Worm (Caenorhabditis elegans) whole organism, L2 larva: Measurements from ENCODE around the gene nlp-11.

Experiments
- R02D3.7 ChIP-seq: fragments of 150-350 bp; optimal IDR thresholded peaks from 2 replicates; lab custom pipeline; 2014; ENCODE audit warnings: missing biosample characterization, missing genetic modification characterization
- nhr-23 ChIP-seq: fragments of 150-350 bp; optimal IDR thresholded peaks from 2 replicates; lab custom pipeline; 2014; ENCODE audit warnings: missing biosample characterization, missing genetic modification reagents, missing genetic modification characterization

DNA sequence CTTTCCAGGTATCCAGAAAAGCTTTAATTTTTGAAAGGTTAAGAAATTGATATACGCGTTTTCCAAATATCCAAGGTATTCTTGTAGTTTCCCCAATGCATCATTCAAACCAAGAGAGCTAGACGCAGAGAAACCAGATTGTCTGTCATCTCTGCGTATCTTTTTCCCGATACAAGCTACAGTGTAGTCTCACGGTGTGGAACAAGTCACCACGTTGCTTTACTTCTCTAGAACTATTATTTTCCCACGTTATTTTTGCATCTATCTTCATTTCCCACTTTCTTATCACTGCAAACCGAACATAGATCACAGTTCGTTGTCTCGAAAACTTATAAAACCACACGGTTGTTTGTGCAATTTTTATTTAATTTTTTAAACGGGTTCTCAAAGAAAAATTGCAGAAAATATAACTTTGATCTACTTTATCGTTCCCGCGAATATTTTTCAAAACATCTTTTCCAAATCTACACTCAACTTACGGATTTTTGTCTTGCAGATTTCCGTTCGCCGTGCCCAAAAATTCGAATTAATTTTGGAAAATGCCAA is 35.5 kb downstream of the nlp-11 start, which contains the start of gene gstk-1:
- TF ChIP-seq R02D3.7 (tag; lab: Kevin White, UChicago) (no peak), nhr-23 (tag; lab: Kevin White, UChicago) (no peak)
